Worm (Caenorhabditis elegans) whole organism, L2 larva: Measurements from ENCODE around the gene C56E6.2.

Experiments used
- Y55F3AM.14 ChIP-seq: fragments of 200-800 bp; sonication (Bioruptor generic); optimal IDR thresholded peaks from 2 replicates; lab custom pipeline; 2018; ENCODE audit warnings: mild to moderate bottlenecking, missing genetic modification characterization, missing compliant biosample characterization
- aly-2 ChIP-seq: fragments of 150-350 bp; optimal IDR thresholded peaks from 2 replicates; lab custom pipeline; 2014; ENCODE audit warnings: missing biosample characterization, missing genetic modification characterization
- ama-1 ChIP-seq: fragments of 150-350 bp; optimal IDR thresholded peaks from 2 replicates; lab custom pipeline; 2018; ENCODE audit warnings: inconsistent platforms
- blmp-1 ChIP-seq: sonication (generic microtip); optimal IDR thresholded peaks from 2 replicates; lab custom pipeline; 2017; ENCODE audit warnings: missing genetic modification characterization, mild to moderate bottlenecking, missing compliant biosample characterization, antibody characterized with exemption, moderate library complexity; ENCODE audit not compliant: insufficient read depth
- ceh-82 ChIP-seq: fragments of 150-350 bp; optimal IDR thresholded peaks from 2 replicates; lab custom pipeline; 2014; ENCODE audit warnings: missing biosample characterization, missing genetic modification characterization
- dmd-4 ChIP-seq: sonication (generic microtip); optimal IDR thresholded peaks from 2 replicates; lab custom pipeline; 2017; ENCODE audit warnings: missing biosample characterization, missing genetic modification characterization
- egl-27 ChIP-seq: sonication (generic microtip); optimal IDR thresholded peaks from 3 replicates; lab custom pipeline; 2017; ENCODE audit warnings: missing biosample characterization, missing genetic modification reagents, missing genetic modification characterization
- elt-1 ChIP-seq: fragments of 150-350 bp; optimal IDR thresholded peaks from 2 replicates; lab custom pipeline; 2014; ENCODE audit warnings: missing biosample characterization, missing genetic modification characterization
- elt-3 ChIP-seq: sonication (generic microtip); optimal IDR thresholded peaks from 2 replicates; lab custom pipeline; 2017; ENCODE audit warnings: missing biosample characterization, missing genetic modification characterization
- fos-1 ChIP-seq: fragments of 150-350 bp; optimal IDR thresholded peaks from 2 replicates; lab custom pipeline; 2014; ENCODE audit warnings: missing biosample characterization, missing genetic modification characterization
- gmeb-1 ChIP-seq: fragments of 150-350 bp; optimal IDR thresholded peaks from 2 replicates; lab custom pipeline; 2014; ENCODE audit warnings: missing biosample characterization, missing genetic modification characterization
- lin-39 ChIP-seq: fragments of 150-350 bp; optimal IDR thresholded peaks from 2 replicates; lab custom pipeline; 2014; ENCODE audit warnings: missing biosample characterization, missing genetic modification reagents, missing genetic modification characterization
- lsy-2 ChIP-seq, 2 experiments: fragments of 150-350 bp in 1 of 2; sonication (generic microtip) in 1 of 2; optimal IDR thresholded peaks; 2 replicates each; lab custom pipeline; 2014 to 2017; ENCODE audit warnings: missing biosample characterization in 2 of 2, missing genetic modification characterization in 2 of 2
- nhr-10 ChIP-seq: sonication (generic microtip); optimal IDR thresholded peaks from 2 replicates; lab custom pipeline; 2017; ENCODE audit warnings: missing biosample characterization, missing genetic modification characterization
- nhr-11 ChIP-seq: fragments of 150-350 bp; optimal IDR thresholded peaks from 2 replicates; lab custom pipeline; 2014; ENCODE audit warnings: missing biosample characterization, missing genetic modification characterization
- nhr-129 ChIP-seq: fragments of 150-350 bp; optimal IDR thresholded peaks from 2 replicates; lab custom pipeline; 2014; ENCODE audit warnings: missing biosample characterization, missing genetic modification characterization
- nhr-6 ChIP-seq: fragments of 150-350 bp; optimal IDR thresholded peaks from 2 replicates; lab custom pipeline; 2014; ENCODE audit warnings: missing biosample characterization, missing genetic modification characterization
- peb-1 ChIP-seq: fragments of 150-350 bp; optimal IDR thresholded peaks from 2 replicates; lab custom pipeline; 2014; ENCODE audit warnings: missing biosample characterization, missing genetic modification characterization
- sem-4 ChIP-seq: fragments of 150-350 bp; optimal IDR thresholded peaks from 2 replicates; lab custom pipeline; 2014; ENCODE audit warnings: missing biosample characterization, missing genetic modification reagents, missing genetic modification characterization
- skn-1 ChIP-seq: sonication (generic microtip); optimal IDR thresholded peaks from 2 replicates; lab custom pipeline; 2017; ENCODE audit warnings: missing biosample characterization, missing genetic modification characterization
- sma-3 ChIP-seq: sonication (generic microtip); optimal IDR thresholded peaks from 2 replicates; lab custom pipeline; 2016; ENCODE audit warnings: missing genetic modification reagents, missing genetic modification characterization, missing compliant biosample characterization
- sma-9 ChIP-seq, 2 experiments: fragments of 150-350 bp in 1 of 2; sonication (generic microtip) in 1 of 2; optimal IDR thresholded peaks; 2 replicates each; lab custom pipeline; 2014 to 2016; ENCODE audit warnings: missing genetic modification characterization in 2 of 2, mild to moderate bottlenecking in 1 of 2, missing biosample characterization in 1 of 2, missing compliant biosample characterization in 1 of 2, missing genetic modification reagents in 1 of 2, moderate library complexity in 1 of 2
- snpc-4 ChIP-seq: fragments of 150-350 bp; optimal IDR thresholded peaks from 2 replicates; lab custom pipeline; 2014; ENCODE audit warnings: missing biosample characterization, missing genetic modification characterization
- unc-62 ChIP-seq: fragments of 150-350 bp; optimal IDR thresholded peaks from 2 replicates; lab custom pipeline; 2014; ENCODE audit warnings: missing biosample characterization, missing genetic modification reagents, missing genetic modification characterization
- zag-1 ChIP-seq: fragments of 150-350 bp; optimal IDR thresholded peaks from 2 replicates; lab custom pipeline; 2014; ENCODE audit warnings: missing biosample characterization, missing genetic modification characterization
- ztf-1 ChIP-seq: fragments of 200-800 bp; sonication (Bioruptor generic); conservative IDR thresholded peaks from 2 replicates; pipeline ENCODE4 v1.3.6; 2022; ENCODE audit warnings: missing genetic modification characterization, missing compliant biosample characterization
- ztf-11 ChIP-seq: sonication (generic microtip); optimal IDR thresholded peaks from 2 replicates; lab custom pipeline; 2017; ENCODE audit warnings: missing biosample characterization, missing genetic modification characterization

The C56E6.2 gene

DNA sequence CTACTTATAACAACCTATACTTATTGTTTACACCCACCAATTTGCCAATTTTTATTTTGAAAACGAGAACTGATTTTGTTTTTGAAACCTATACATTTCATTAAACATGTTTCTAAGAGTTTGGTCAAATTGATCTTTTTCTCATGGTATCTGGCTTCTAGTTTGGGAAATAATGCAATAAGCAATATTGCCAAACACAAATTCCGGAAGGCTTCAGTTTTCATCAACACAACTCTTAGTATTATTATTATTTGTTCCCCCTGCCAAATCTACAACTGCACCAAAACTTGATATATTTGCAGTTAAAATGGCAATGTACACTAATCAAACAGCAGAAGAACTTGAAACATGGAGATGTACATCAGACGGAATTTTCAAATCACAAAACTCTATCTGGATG lies 44.0 kb downstream of the C56E6.2 start, which contains the start of gene sra-27:
Gene sra-27, plus strand, starts transcription at position 301 of the 400 bp plus-strand sequence.
- no peak for TF ChIP-seq ama-1 (lab: Kevin White, UChicago)

DNA sequence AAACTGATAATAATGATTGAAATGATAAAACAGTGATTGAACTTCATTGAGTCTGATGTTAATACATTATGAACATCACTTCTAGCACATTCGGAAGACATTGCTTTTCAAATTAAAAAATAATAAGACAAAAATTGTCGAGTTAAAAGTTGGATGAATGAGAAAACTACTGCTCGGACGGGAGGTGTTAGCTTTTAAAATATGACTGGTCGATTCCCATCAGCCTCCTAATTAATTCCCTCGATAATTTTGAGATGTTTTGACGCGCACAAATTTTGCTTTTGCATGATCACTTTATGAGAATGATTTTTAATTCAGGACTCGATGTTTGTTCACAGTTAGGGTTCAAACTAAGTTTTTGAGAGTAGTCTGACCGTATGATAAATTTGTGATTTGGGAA lies 49.0 kb downstream of the C56E6.2 start, which contains the start of gene sra-28:
Gene sra-28, minus strand, starts transcription at position 101 of the 400 bp plus-strand sequence.
- TF ChIP-seq ceh-82 (tag; lab: Kevin White, UChicago) (no peak), ama-1 (lab: Kevin White, UChicago) (no peak), sma-9 (GFP tag; optimal IDR thresholded peaks at IDR 0.05; lab: Kevin White, UChicago) (no peak), sma-9 (tag; optimal IDR thresholded peaks at IDR 0.05; lab: Kevin White, UChicago) (no peak), gmeb-1 (tag; lab: Kevin White, UChicago) (no peak), elt-1 (tag; lab: Kevin White, UChicago) (no peak), skn-1 (tag; lab: Kevin White, UChicago) (no peak), ztf-11 (tag; lab: Kevin White, UChicago) (no peak), snpc-4 (no peak), aly-2 (no peak), zag-1 (tag; lab: Kevin White, UChicago) (no peak), nhr-10 (no peak), peb-1 (tag; lab: Kevin White, UChicago) (no peak), blmp-1 (tag; lab: Kevin White, UChicago) (no peak), lsy-2 (tag; optimal IDR thresholded peaks at IDR 0.05; lab: Kevin White, UChicago) (no peak), lin-39 (tag; lab: Kevin White, UChicago) (no peak), nhr-129 (no peak), nhr-6 (no peak), egl-27 (tag; lab: Kevin White, UChicago) (no peak), nhr-11 (no peak)

- TF ChIP-seq dmd-4 (tag; lab: Kevin White, UChicago) (no peak), elt-3 (tag; lab: Kevin White, UChicago) (no peak), sma-3 (GFP tag; lab: Kevin White, UChicago) (no peak), lsy-2 (tag; optimal IDR thresholded peaks at IDR 0.05; lab: Kevin White, UChicago) (no peak), skn-1 (tag; lab: Kevin White, UChicago) (no peak), egl-27 (tag; lab: Kevin White, UChicago) (no peak), sem-4 (no peak), Y55F3AM.14 (GFP tag; lab: Kevin White, UChicago) (no peak), unc-62 (no peak), ztf-1 (GFP tag; lab: Robert Waterston, UW) (no peak), fos-1 (tag; lab: Kevin White, UChicago) (no peak)
Observed at ce11 chrII:6575647-6576046, 50.9 kb downstream of the C56E6.2 start, which contains the start of gene sra-29. TSS of gene sra-29 (minus strand) at chrII:6575747.
